Worm (Caenorhabditis elegans) whole organism, young adult: ENCODE measurements around the gene F54D12.9.

Source experiments
- B0019.2 ChIP-seq: fragments of 200-800 bp; sonication (Bioruptor generic); conservative IDR thresholded peaks from 2 replicates; pipeline ENCODE4 v1.3.6; 2022; ENCODE audit warnings: missing genetic modification reagents, missing genetic modification characterization, missing compliant biosample characterization
- B0261.1 ChIP-seq: sonication (generic microtip); optimal IDR thresholded peaks from 2 replicates; lab custom pipeline; 2016; ENCODE audit warnings: mild to moderate bottlenecking, missing genetic modification characterization, moderate library complexity, missing compliant biosample characterization
- F22D6.2 ChIP-seq: sonication (generic microtip); optimal IDR thresholded peaks from 2 replicates; lab custom pipeline; 2016; ENCODE audit warnings: mild to moderate bottlenecking, missing genetic modification characterization, missing compliant biosample characterization
- F23B12.7 ChIP-seq: sonication (generic microtip); optimal IDR thresholded peaks from 2 replicates; lab custom pipeline; 2017; ENCODE audit warnings: missing genetic modification characterization, mild to moderate bottlenecking, missing compliant biosample characterization, antibody characterized with exemption, moderate library complexity; ENCODE audit not compliant: insufficient read depth
- F37B4.10 ChIP-seq: fragments of 200-800 bp; sonication (Bioruptor generic); IDR thresholded peaks from 2 replicates; pipeline ENCODE4 v1.3.6; 2022; ENCODE audit warnings: missing genetic modification characterization, missing compliant biosample characterization
- F57A8.1 ChIP-seq: fragments of 200-800 bp; sonication (Bioruptor generic); optimal IDR thresholded peaks from 2 replicates; lab custom pipeline; 2018; ENCODE audit warnings: mild to moderate bottlenecking, missing genetic modification characterization, moderate library complexity, missing compliant biosample characterization
- F57C9.4 ChIP-seq: sonication (generic microtip); optimal IDR thresholded peaks from 2 replicates; lab custom pipeline; 2017; ENCODE audit warnings: mild to moderate bottlenecking, missing genetic modification characterization, missing compliant biosample characterization
- K11D2.4 ChIP-seq: fragments of 200-800 bp; sonication (Bioruptor generic); IDR thresholded peaks from 2 replicates; pipeline ENCODE4 v1.3.6; 2022; ENCODE audit warnings: missing genetic modification reagents, missing genetic modification characterization, missing compliant biosample characterization
- T07F8.4 ChIP-seq: sonication (generic microtip); optimal IDR thresholded peaks from 2 replicates; lab custom pipeline; 2016; ENCODE audit warnings: mild to moderate bottlenecking, missing genetic modification characterization, moderate library complexity, missing compliant biosample characterization
- Y53G8AR.9 ChIP-seq: fragments of 200-800 bp; sonication (Bioruptor generic); conservative IDR thresholded peaks from 2 replicates; pipeline ENCODE4 v1.3.6; 2022; ENCODE audit warnings: missing genetic modification reagents, missing genetic modification characterization, missing compliant biosample characterization
- Y95B8A.8 ChIP-seq: fragments of 200-800 bp; sonication (Bioruptor generic); IDR thresholded peaks from 2 replicates; pipeline ENCODE4 v1.3.6; 2022; ENCODE audit warnings: missing genetic modification reagents, missing genetic modification characterization, missing compliant biosample characterization
- ama-1 ChIP-seq, 3 experiments: fragments of 150-350 bp in 1 of 3; sonication (generic microtip) in 2 of 3; optimal IDR thresholded peaks; 2 replicates each; lab custom pipeline; 2014 to 2018; ENCODE audit warnings: missing biosample characterization in 2 of 3, missing genetic modification characterization in 2 of 3, missing genetic modification reagents in 2 of 3
- attf-3 ChIP-seq: fragments of 200-800 bp; sonication (Bioruptor generic); conservative IDR thresholded peaks from 2 replicates; pipeline ENCODE4 v1.3.6; 2022; ENCODE audit warnings: missing genetic modification reagents, missing genetic modification characterization, missing compliant biosample characterization
- ccch-3 ChIP-seq: fragments of 200-800 bp; sonication (Bioruptor generic); optimal IDR thresholded peaks from 2 replicates; lab custom pipeline; 2018; ENCODE audit warnings: mild to moderate bottlenecking, missing genetic modification characterization, missing compliant biosample characterization
- cebp-1 ChIP-seq, 2 experiments: fragments of 200-800 bp in 1 of 2; sonication (Bioruptor generic) in 1 of 2; sonication (generic microtip) in 1 of 2; IDR thresholded peaks in 1 of 2; optimal IDR thresholded peaks in 1 of 2; 2 replicates each; pipeline versions ENCODE4 v1.3.6 to Lab custom; 2017 to 2022; ENCODE audit warnings: missing compliant biosample characterization in 2 of 2, missing genetic modification characterization in 2 of 2, mild to moderate bottlenecking in 1 of 2, missing genetic modification reagents in 1 of 2, moderate library complexity in 1 of 2
- cebp-2 ChIP-seq: fragments of 200-800 bp; sonication (Bioruptor generic); IDR thresholded peaks from 2 replicates; pipeline ENCODE4 v1.3.6; 2022; ENCODE audit warnings: missing genetic modification characterization, missing compliant biosample characterization
- dpff-1 ChIP-seq: sonication (generic microtip); optimal IDR thresholded peaks from 2 replicates; lab custom pipeline; 2017; ENCODE audit warnings: mild to moderate bottlenecking, missing genetic modification characterization, missing compliant biosample characterization
- dpl-1 ChIP-seq: fragments of 150-350 bp; optimal IDR thresholded peaks from 2 replicates; lab custom pipeline; 2014; ENCODE audit warnings: missing biosample characterization, missing genetic modification reagents, missing genetic modification characterization
- fkh-3 ChIP-seq: sonication (generic microtip); optimal IDR thresholded peaks from 2 replicates; lab custom pipeline; 2016; ENCODE audit warnings: mild to moderate bottlenecking, missing genetic modification characterization, missing compliant biosample characterization
- hlh-12 ChIP-seq: sonication (generic microtip); optimal IDR thresholded peaks from 2 replicates; lab custom pipeline; 2016; ENCODE audit warnings: missing genetic modification characterization, missing compliant biosample characterization
- hmg-20 ChIP-seq: fragments of 200-800 bp; sonication (Bioruptor generic); IDR thresholded peaks from 2 replicates; pipeline ENCODE4 v1.3.6; 2022; ENCODE audit warnings: missing genetic modification reagents, missing genetic modification characterization, missing compliant biosample characterization
- lag-1 ChIP-seq: fragments of 200-800 bp; sonication (Bioruptor generic); IDR thresholded peaks from 2 replicates; pipeline ENCODE4 v1.3.6; 2022; ENCODE audit warnings: missing genetic modification reagents, missing genetic modification characterization, missing compliant biosample characterization
- let-607 ChIP-seq, 2 experiments: fragments of 200-800 bp in 1 of 2; sonication (Bioruptor generic) in 1 of 2; sonication (generic microtip) in 1 of 2; optimal IDR thresholded peaks; 2 replicates each; lab custom pipeline; 2016 to 2018; ENCODE audit warnings: mild to moderate bottlenecking in 2 of 2, missing compliant biosample characterization in 2 of 2, missing genetic modification characterization in 2 of 2, moderate library complexity in 2 of 2, missing genotype in 1 of 2
- lin-40 ChIP-seq: sonication (generic microtip); optimal IDR thresholded peaks from 2 replicates; lab custom pipeline; 2016; ENCODE audit warnings: missing genetic modification characterization, mild to moderate bottlenecking, missing compliant biosample characterization, missing genotype, missing genetic modification reagents
- lsy-27 ChIP-seq: sonication (generic microtip); optimal IDR thresholded peaks from 2 replicates; lab custom pipeline; 2017; ENCODE audit warnings: missing genetic modification characterization, mild to moderate bottlenecking, missing compliant biosample characterization, antibody characterized with exemption, missing genotype, borderline replicate concordance; ENCODE audit not compliant: insufficient read depth
- madf-8 ChIP-seq: fragments of 200-800 bp; sonication (Bioruptor generic); conservative IDR thresholded peaks from 2 replicates; pipeline ENCODE4 v1.3.6; 2022; ENCODE audit warnings: missing genetic modification reagents, missing genetic modification characterization, missing compliant biosample characterization
- mel-28 ChIP-seq: sonication (generic microtip); optimal IDR thresholded peaks from 2 replicates; lab custom pipeline; 2016; ENCODE audit warnings: borderline replicate concordance, mild to moderate bottlenecking, missing genetic modification characterization, missing compliant biosample characterization
- mes-4 ChIP-seq: sonication (generic microtip); optimal IDR thresholded peaks from 2 replicates; lab custom pipeline; 2016; ENCODE audit warnings: missing genotype, missing genetic modification characterization, missing compliant biosample characterization
- mxl-1 ChIP-seq: sonication (generic microtip); optimal IDR thresholded peaks from 2 replicates; lab custom pipeline; 2016; ENCODE audit warnings: missing genetic modification characterization, missing compliant biosample characterization
- nhr-120 ChIP-seq: fragments of 200-800 bp; sonication (Bioruptor generic); IDR thresholded peaks from 2 replicates; pipeline ENCODE4 v1.3.6; 2022; ENCODE audit warnings: missing genetic modification characterization, missing compliant biosample characterization
- nhr-27 ChIP-seq: fragments of 200-800 bp; sonication (Bioruptor generic); optimal IDR thresholded peaks from 2 replicates; lab custom pipeline; 2018; ENCODE audit warnings: mild to moderate bottlenecking, missing genetic modification characterization, moderate library complexity, missing compliant biosample characterization
- nhr-80 ChIP-seq: sonication (generic microtip); optimal IDR thresholded peaks from 2 replicates; lab custom pipeline; 2016; ENCODE audit warnings: missing genetic modification characterization, missing compliant biosample characterization
- rec-8 ChIP-seq, 2 experiments: sonication (generic microtip); optimal IDR thresholded peaks; 2 replicates each; lab custom pipeline; 2016; ENCODE audit warnings: mild to moderate bottlenecking in 2 of 2, missing genetic modification characterization in 2 of 2, missing genetic modification reagents in 2 of 2, missing genotype in 2 of 2, missing biosample characterization in 1 of 2, missing compliant biosample characterization in 1 of 2, moderate library complexity in 1 of 2
- snpc-3.4 ChIP-seq: sonication (generic microtip); optimal IDR thresholded peaks from 2 replicates; lab custom pipeline; 2017; ENCODE audit warnings: missing genetic modification characterization, mild to moderate bottlenecking, missing compliant biosample characterization, antibody characterized with exemption, moderate library complexity, missing genotype, missing genetic modification reagents
- somi-1 ChIP-seq: fragments of 200-800 bp; sonication (Bioruptor generic); optimal IDR thresholded peaks from 2 replicates; lab custom pipeline; 2018; ENCODE audit warnings: mild to moderate bottlenecking, missing genetic modification characterization, missing compliant biosample characterization
- sptf-2 ChIP-seq: fragments of 200-800 bp; sonication (Bioruptor generic); optimal IDR thresholded peaks from 2 replicates; lab custom pipeline; 2018; ENCODE audit warnings: mild to moderate bottlenecking, missing genetic modification characterization, missing compliant biosample characterization
- unc-130 ChIP-seq: sonication (generic microtip); optimal IDR thresholded peaks from 2 replicates; lab custom pipeline; 2016; ENCODE audit warnings: missing genetic modification reagents, missing genetic modification characterization, missing compliant biosample characterization
- xnd-1 ChIP-seq: sonication (generic microtip); optimal IDR thresholded peaks from 2 replicates; lab custom pipeline; 2016; ENCODE audit warnings: missing genotype, missing genetic modification reagents, missing genetic modification characterization, missing compliant biosample characterization
- ztf-18 ChIP-seq: sonication (generic microtip); optimal IDR thresholded peaks from 2 replicates; lab custom pipeline; 2016; ENCODE audit warnings: missing genotype, mild to moderate bottlenecking, missing genetic modification characterization, missing compliant biosample characterization
- ztf-25 ChIP-seq: fragments of 200-800 bp; sonication (Bioruptor generic); IDR thresholded peaks from 2 replicates; pipeline ENCODE4 v1.3.6; 2022; ENCODE audit warnings: missing genetic modification reagents, missing genetic modification characterization, missing compliant biosample characterization
- ztf-3 ChIP-seq: fragments of 200-800 bp; sonication (Bioruptor generic); optimal IDR thresholded peaks from 2 replicates; lab custom pipeline; 2018; ENCODE audit warnings: mild to moderate bottlenecking, missing genetic modification characterization, missing compliant biosample characterization

The F54D12.9 gene

ce11 chrII:1398396-1398795 lies 16.9 kb upstream of the F54D12.9 start, which contains the start of gene F54D12.2:
F54D12.2 (plus strand) TSS chrII:1398696.
- TF ChIP-seq fkh-3 (tag; lab: Kevin White, UChicago): no peak
- no peak for TF ChIP-seq lsy-27
- no peak for TF ChIP-seq madf-8 (GFP tag; lab: Robert Waterston, UW)
- TF ChIP-seq sptf-2 (GFP tag; lab: Kevin White, UChicago): no peak
- no peak for TF ChIP-seq Y95B8A.8 (GFP tag; lab: Robert Waterston, UW)

ce11 chrII:1397703-1398102 lies 16.2 kb upstream of the F54D12.9 start, which contains the start of gene F54D12.8:
F54D12.8 (minus strand) TSS chrII:1398038.
- TF ChIP-seq F57A8.1 (no peak), ztf-18 (no peak), ccch-3 (GFP tag; lab: Kevin White, UChicago) (no peak), hmg-20 (GFP tag; lab: Robert Waterston, UW) (no peak), rec-8 (tag; optimal IDR thresholded peaks at IDR 0.05; lab: Kevin White, UChicago) (no peak), snpc-3.4 (tag; lab: Kevin White, UChicago) (no peak), B0261.1 (tag; lab: Kevin White, UChicago) (no peak), nhr-120 (GFP tag; lab: Robert Waterston, UW) (no peak), T07F8.4 (no peak), B0019.2 (GFP tag; lab: Robert Waterston, UW) (no peak), F23B12.7 (tag; lab: Kevin White, UChicago) (no peak), let-607 (tag; optimal IDR thresholded peaks at IDR 0.05; lab: Kevin White, UChicago) (no peak), dpff-1 (no peak), lag-1 (GFP tag; lab: Robert Waterston, UW) (no peak), F57C9.4 (no peak), xnd-1 (tag; lab: Kevin White, UChicago) (no peak), cebp-2 (GFP tag; lab: Robert Waterston, UW) (no peak)

- TF ChIP-seq dpl-1 (no peak), nhr-80 (tag; lab: Kevin White, UChicago) (peak; percentile 90)
Measured at ce11 chrII:1386478-1386877, 5.0 kb upstream of the F54D12.9 start, which contains the start of gene aat-7. aat-7 (plus strand) TSS chrII:1386870.

ce11 chrII:1385280-1385679 lies 3.8 kb upstream of the F54D12.9 start, which contains the start of gene F54D12.7:
F54D12.7 (minus strand) TSS chrII:1385380.
- no peak for TF ChIP-seq attf-3 (GFP tag; lab: Robert Waterston, UW)
- TF ChIP-seq F22D6.2 (tag; lab: Kevin White, UChicago): no peak

ce11 chrII:1378259-1378658 lies 3.3 kb downstream of the F54D12.9 start, which contains the start of gene F54D12.10:
F54D12.10 (minus strand) TSS chrII:1378359.
- no peak for TF ChIP-seq ztf-3 (GFP tag; lab: Kevin White, UChicago)
- TF ChIP-seq cebp-1 (GFP tag; IDR thresholded peaks at IDR 0.05; lab: Robert Waterston, UW): no peak
- no peak for TF ChIP-seq cebp-1 (tag; optimal IDR thresholded peaks at IDR 0.05; lab: Kevin White, UChicago)
- no peak for TF ChIP-seq dpl-1
- no peak for TF ChIP-seq mxl-1 (tag; lab: Kevin White, UChicago)
- TF ChIP-seq ccch-3 (GFP tag; lab: Kevin White, UChicago): no peak
- no peak for TF ChIP-seq mel-28 (tag; lab: Kevin White, UChicago)
- TF ChIP-seq attf-3 (GFP tag; lab: Robert Waterston, UW): no peak
- TF ChIP-seq lin-40: no peak
- TF ChIP-seq nhr-27 (tag; lab: Kevin White, UChicago): no peak
- no peak for TF ChIP-seq hlh-12 (tag; lab: Kevin White, UChicago)
- TF ChIP-seq unc-130 (GFP tag; lab: Kevin White, UChicago): no peak
- TF ChIP-seq somi-1 (GFP tag; lab: Kevin White, UChicago): no peak
- TF ChIP-seq Y53G8AR.9 (GFP tag; lab: Robert Waterston, UW): no peak
- TF ChIP-seq ama-1 (optimal IDR thresholded peaks at IDR 0.05; lab: Kevin White, UChicago): no peak
- no peak for TF ChIP-seq ama-1 (GFP tag; optimal IDR thresholded peaks at IDR 0.05; lab: Kevin White, UChicago)
- TF ChIP-seq ztf-25: no peak
- TF ChIP-seq K11D2.4 (GFP tag; lab: Robert Waterston, UW): no peak
- no peak for TF ChIP-seq F37B4.10 (GFP tag; lab: Robert Waterston, UW)
- TF ChIP-seq mes-4 (tag; lab: Kevin White, UChicago): no peak
- TF ChIP-seq lag-1 (GFP tag; lab: Robert Waterston, UW): no peak
